Worm (Caenorhabditis elegans) whole organism, midembryonic: ENCODE results near the gene frm-7.

Source experiments
- T22C8.4 ChIP-seq: fragments of 200-800 bp; sonication (Bioruptor generic); IDR thresholded peaks from 2 replicates; pipeline ENCODE4 v1.3.6; 2022; ENCODE audit warnings: missing genetic modification characterization, missing compliant biosample characterization
- ref-1 ChIP-seq: fragments of 200-800 bp; sonication (Bioruptor generic); conservative IDR thresholded peaks from 2 replicates; pipeline ENCODE4 v1.3.6; 2022; ENCODE audit warnings: missing genetic modification reagents, missing genetic modification characterization, missing compliant biosample characterization

ce11 chrV:12301985-12302591 is at the start of gene frm-7, which contains the start of gene F55C5.17:
- TF ChIP-seq T22C8.4, result no peak
- TF ChIP-seq ref-1 (GFP tag; lab: Robert Waterston, UW), result no peak
